Worm (Caenorhabditis elegans) whole organism, young adult: Measurements from ENCODE around the gene lgc-38.
"Not testable (repeated sequence)": the region's sequence is repeated elsewhere in the genome, so short reads cannot be mapped to it uniquely, and the experiment has no call there.

Source experiments
- D2030.7 ChIP-seq: fragments of 200-800 bp; sonication (Bioruptor generic); IDR thresholded peaks from 2 replicates; pipeline ENCODE4 v1.3.6; 2022; ENCODE audit warnings: missing genetic modification reagents, missing genetic modification characterization, missing compliant biosample characterization
- T26A5.8 ChIP-seq: sonication (generic microtip); optimal IDR thresholded peaks from 2 replicates; lab custom pipeline; 2016; ENCODE audit warnings: missing genetic modification characterization, missing compliant biosample characterization
- ZK185.1 ChIP-seq: sonication (generic microtip); optimal IDR thresholded peaks from 2 replicates; lab custom pipeline; 2016; ENCODE audit warnings: mild to moderate bottlenecking, missing genetic modification characterization, missing compliant biosample characterization; ENCODE audit not compliant: poor library complexity, severe bottlenecking
- ceh-40 ChIP-seq: fragments of 200-800 bp; sonication (Bioruptor generic); IDR thresholded peaks from 2 replicates; pipeline ENCODE4 v1.3.6; 2022; ENCODE audit warnings: missing genetic modification characterization, missing compliant biosample characterization
- hlh-12 ChIP-seq: sonication (generic microtip); optimal IDR thresholded peaks from 2 replicates; lab custom pipeline; 2016; ENCODE audit warnings: missing genetic modification characterization, missing compliant biosample characterization
- mel-28 ChIP-seq: sonication (generic microtip); optimal IDR thresholded peaks from 2 replicates; lab custom pipeline; 2016; ENCODE audit warnings: borderline replicate concordance, mild to moderate bottlenecking, missing genetic modification characterization, missing compliant biosample characterization
- nfya-1 ChIP-seq: sonication (generic microtip); optimal IDR thresholded peaks from 2 replicates; lab custom pipeline; 2017; ENCODE audit warnings: antibody characterized with exemption, missing compliant biosample characterization, missing genetic modification characterization, borderline replicate concordance; ENCODE audit not compliant: insufficient read depth
- nhr-80 ChIP-seq: sonication (generic microtip); optimal IDR thresholded peaks from 2 replicates; lab custom pipeline; 2016; ENCODE audit warnings: missing genetic modification characterization, missing compliant biosample characterization
- snpc-1.3 ChIP-seq: sonication (generic microtip); optimal IDR thresholded peaks from 2 replicates; lab custom pipeline; 2017; ENCODE audit warnings: missing genetic modification characterization, mild to moderate bottlenecking, missing compliant biosample characterization, antibody characterized with exemption, moderate library complexity, missing genotype, missing genetic modification reagents; ENCODE audit not compliant: insufficient read depth

ce11 chrIII:6981989-6982553, 26.9 kb upstream of the lgc-38 start, which contains the start of gene F31E3.6:
- TF ChIP-seq nhr-80; T26A5.8 (tag; lab: Kevin White, UChicago); ZK185.1; ceh-40 (GFP tag; lab: Robert Waterston, UW); nfya-1 (tag; lab: Kevin White, UChicago); mel-28; hlh-12 (tag; lab: Kevin White, UChicago); snpc-1.3: not testable (repeated sequence)
- TF ChIP-seq D2030.7 (GFP tag; lab: Robert Waterston, UW) = peak; percentile 51; the same call in 1 of the 2 replicates
